Worm (Caenorhabditis elegans): ENCODE measurements around the gene F14H12.8.

F14H12.8 gene

ce11 chrX:4395073-4395850, 30.5 kb upstream of the F14H12.8 start:
- no peak for TF ChIP-seq hmg-4 (GFP tag; optimal IDR thresholded peaks at IDR 0.05)
- TF ChIP-seq F13C5.2 (tag; optimal IDR thresholded peaks at IDR 0.05), result peak; percentile 62
- TF ChIP-seq ets-7 (tag; optimal IDR thresholded peaks at IDR 0.05), result no peak
- no peak for TF ChIP-seq hnd-1 (tag; optimal IDR thresholded peaks at IDR 0.05)
- peak; percentile 42; the same call in 1 of the 2 replicates for TF ChIP-seq tbx-37 (GFP tag; conservative IDR thresholded peaks at IDR 0.05)

- TF ChIP-seq ceh-13 (GFP tag; optimal IDR thresholded peaks at IDR 0.05) (no peak), hnd-1 (tag; optimal IDR thresholded peaks at IDR 0.05) (no peak), tra-4 (tag; optimal IDR thresholded peaks at IDR 0.05) (no peak), scrt-1 (GFP tag; IDR thresholded peaks at IDR 0.05) (no peak), F13C5.2 (tag; optimal IDR thresholded peaks at IDR 0.05) (no peak), pes-1 (GFP tag; IDR thresholded peaks at IDR 0.05) (no peak)
These were observed 26.9 kb upstream of the F14H12.8 start for ce11 chrX:4391680-4392079.

ce11 chrX:4388834-4389409, 24.1 kb upstream of the F14H12.8 start, which contains the start of gene dpy-23:
Gene dpy-23 (plus strand): TSS chrX:4389359.
- TF ChIP-seq flt-1 (GFP tag; IDR thresholded peaks at IDR 0.05), result no peak
- TF ChIP-seq F13C5.2 (tag; optimal IDR thresholded peaks at IDR 0.05), result peak; percentile 55
- peak; percentile 77 for TF ChIP-seq hmg-4 (GFP tag; optimal IDR thresholded peaks at IDR 0.05)
- TF ChIP-seq aly-1 (tag; optimal IDR thresholded peaks at IDR 0.05), result peak; percentile 4

ce11 chrX:4386493-4386892, 21.7 kb upstream of the F14H12.8 start:
- TF ChIP-seq hmg-4 (GFP tag; optimal IDR thresholded peaks at IDR 0.05), result no peak
- TF ChIP-seq tbx-11 (GFP tag; IDR thresholded peaks at IDR 0.05), result no peak
- TF ChIP-seq ceh-36 (tag; optimal IDR thresholded peaks at IDR 0.05), result no peak
- no peak for TF ChIP-seq scrt-1 (GFP tag; IDR thresholded peaks at IDR 0.05)
- TF ChIP-seq ets-7 (tag; optimal IDR thresholded peaks at IDR 0.05), result no peak
- no peak for TF ChIP-seq tra-4 (tag; optimal IDR thresholded peaks at IDR 0.05)
- no peak for TF ChIP-seq B0310.2 (tag; optimal IDR thresholded peaks at IDR 0.05)
- TF ChIP-seq aly-1 (tag; optimal IDR thresholded peaks at IDR 0.05), result no peak
- no peak for TF ChIP-seq ama-1 (optimal IDR thresholded peaks at IDR 0.05)
- TF ChIP-seq flt-1 (GFP tag; IDR thresholded peaks at IDR 0.05), result no peak
- TF ChIP-seq ceh-13 (GFP tag; optimal IDR thresholded peaks at IDR 0.05), result no peak
- TF ChIP-seq tbx-37 (GFP tag; conservative IDR thresholded peaks at IDR 0.05), result no peak
- TF ChIP-seq F13C5.2 (tag; optimal IDR thresholded peaks at IDR 0.05), result no peak
- TF ChIP-seq hnd-1 (tag; optimal IDR thresholded peaks at IDR 0.05), result no peak
- TF ChIP-seq sea-1 (GFP tag; conservative IDR thresholded peaks at IDR 0.05), result no peak
- no peak for TF ChIP-seq hmbx-1 (tag; optimal IDR thresholded peaks at IDR 0.05)
- no peak for TF ChIP-seq pes-1 (GFP tag; IDR thresholded peaks at IDR 0.05)

ce11 chrX:4383316-4383936, 18.6 kb upstream of the F14H12.8 start, which contains the start of gene lst-2:
Gene lst-2 (minus strand): TSS chrX:4383366.
- no peak for TF ChIP-seq tra-4 (tag; optimal IDR thresholded peaks at IDR 0.05)
- TF ChIP-seq scrt-1 (GFP tag; IDR thresholded peaks at IDR 0.05), result no peak
- TF ChIP-seq tbx-37 (GFP tag; conservative IDR thresholded peaks at IDR 0.05), result no peak
- TF ChIP-seq ama-1 (optimal IDR thresholded peaks at IDR 0.05), result no peak
- no peak for TF ChIP-seq hmg-4 (GFP tag; optimal IDR thresholded peaks at IDR 0.05)
- TF ChIP-seq B0310.2 (tag; optimal IDR thresholded peaks at IDR 0.05), result no peak
- no peak for TF ChIP-seq hmbx-1 (tag; optimal IDR thresholded peaks at IDR 0.05)
- no peak for TF ChIP-seq aly-1 (tag; optimal IDR thresholded peaks at IDR 0.05)
- TF ChIP-seq hnd-1 (tag; optimal IDR thresholded peaks at IDR 0.05), result no peak
- no peak for TF ChIP-seq tbx-11 (GFP tag; IDR thresholded peaks at IDR 0.05)
- TF ChIP-seq flt-1 (GFP tag; IDR thresholded peaks at IDR 0.05), result no peak

DNA sequence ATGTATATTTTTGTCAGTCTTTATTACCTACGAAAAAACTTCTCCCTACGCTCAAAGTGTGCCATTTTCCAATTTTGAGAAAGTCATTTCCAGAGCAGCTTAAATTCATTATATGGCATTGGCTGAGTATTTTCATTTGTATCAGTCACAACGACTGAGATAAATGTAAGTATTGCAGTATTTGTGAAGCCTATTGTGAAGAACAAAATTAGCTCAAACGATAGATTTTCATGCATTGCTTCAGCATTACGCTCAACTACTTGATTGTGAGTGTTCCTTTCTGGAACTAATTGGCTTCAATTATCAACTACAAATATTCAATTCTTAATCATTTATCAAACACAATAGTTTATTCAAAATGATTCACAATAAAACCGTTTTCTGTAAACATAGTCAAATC, 12.9 kb upstream of the F14H12.8 start, which contains the start of gene R160.12:
TSS of gene R160.12 (minus strand) at position 101 of the 400 bp plus-strand sequence.
- TF ChIP-seq tbx-11 (GFP tag; IDR thresholded peaks at IDR 0.05), result no peak
- TF ChIP-seq F13C5.2 (tag; optimal IDR thresholded peaks at IDR 0.05), result no peak
- TF ChIP-seq aly-1 (tag; optimal IDR thresholded peaks at IDR 0.05), result no peak
- TF ChIP-seq hmg-4 (GFP tag; optimal IDR thresholded peaks at IDR 0.05), result no peak
- no peak for TF ChIP-seq hnd-1 (tag; optimal IDR thresholded peaks at IDR 0.05)
- TF ChIP-seq sea-1 (GFP tag; conservative IDR thresholded peaks at IDR 0.05), result no peak
- no peak for TF ChIP-seq hmbx-1 (tag; optimal IDR thresholded peaks at IDR 0.05)
- no peak for TF ChIP-seq B0310.2 (tag; optimal IDR thresholded peaks at IDR 0.05)
- TF ChIP-seq flt-1 (GFP tag; IDR thresholded peaks at IDR 0.05), result no peak

DNA sequence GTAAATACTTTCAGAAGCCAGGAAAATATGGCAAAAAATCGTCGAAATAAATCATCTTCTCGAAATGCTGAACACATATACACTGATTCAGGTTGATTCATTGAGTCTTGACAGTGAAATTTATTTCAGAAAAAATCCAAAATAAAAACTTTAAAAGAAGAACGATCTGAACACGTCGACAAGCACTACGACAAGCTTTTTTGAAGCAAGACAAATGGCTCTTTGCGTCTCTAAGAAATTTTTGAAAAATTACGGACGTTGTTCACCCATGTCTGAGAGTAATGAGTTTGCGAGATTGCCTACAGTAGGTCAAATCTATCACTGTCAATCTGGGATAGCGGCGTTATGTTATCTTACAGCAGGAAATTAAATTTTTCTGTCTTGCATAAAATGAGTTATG, 12.0 kb upstream of the F14H12.8 start, which contains the start of gene R160.2:
TSS of gene R160.2 (minus strand) at position 101 of the 400 bp plus-strand sequence.
- no peak for TF ChIP-seq tbx-37 (GFP tag; conservative IDR thresholded peaks at IDR 0.05)
- no peak for TF ChIP-seq ama-1 (optimal IDR thresholded peaks at IDR 0.05)
- TF ChIP-seq scrt-1 (GFP tag; IDR thresholded peaks at IDR 0.05), result no peak

ce11 chrX:4373123-4373522, 8.3 kb upstream of the F14H12.8 start, which contains the start of gene R160.6:
Gene R160.6 (minus strand): TSS chrX:4373223.
- no peak for TF ChIP-seq tbx-11 (GFP tag; IDR thresholded peaks at IDR 0.05)
- no peak for TF ChIP-seq aly-1 (tag; optimal IDR thresholded peaks at IDR 0.05)
- no peak for TF ChIP-seq hnd-1 (tag; optimal IDR thresholded peaks at IDR 0.05)
- no peak for TF ChIP-seq F13C5.2 (tag; optimal IDR thresholded peaks at IDR 0.05)
- no peak for TF ChIP-seq ets-7 (tag; optimal IDR thresholded peaks at IDR 0.05)
- TF ChIP-seq flt-1 (GFP tag; IDR thresholded peaks at IDR 0.05), result no peak
- TF ChIP-seq hmbx-1 (tag; optimal IDR thresholded peaks at IDR 0.05), result no peak
- TF ChIP-seq ama-1 (optimal IDR thresholded peaks at IDR 0.05), result no peak
- no peak for TF ChIP-seq ceh-36 (tag; optimal IDR thresholded peaks at IDR 0.05)
- TF ChIP-seq sea-1 (GFP tag; conservative IDR thresholded peaks at IDR 0.05), result no peak
- TF ChIP-seq B0310.2 (tag; optimal IDR thresholded peaks at IDR 0.05), result no peak
- TF ChIP-seq ceh-13 (GFP tag; optimal IDR thresholded peaks at IDR 0.05), result no peak
- TF ChIP-seq scrt-1 (GFP tag; IDR thresholded peaks at IDR 0.05), result no peak
- no peak for TF ChIP-seq tbx-37 (GFP tag; conservative IDR thresholded peaks at IDR 0.05)
- TF ChIP-seq tra-4 (tag; optimal IDR thresholded peaks at IDR 0.05), result no peak

All from whole organism, early embryonic.